Fruit fly (Drosophila melanogaster) whole organism, embryonic: ENCODE results near the gene Cep290.

ENCODE experiments used
- Asciz ChIP-seq: fragments of 200-800 bp; sonication (Bioruptor generic); optimal IDR thresholded peaks from 2 replicates; lab custom pipeline; 2017; ENCODE audit warnings: missing biosample characterization, mild to moderate bottlenecking, missing genetic modification characterization, missing genetic modification reagents
- Atf6 ChIP-seq: fragments of 200-800 bp; sonication (Bioruptor generic); IDR thresholded peaks from 2 replicates; pipeline ENCODE4 v1.3.6; 2022; ENCODE audit warnings: missing biosample characterization, missing genetic modification characterization
- Awh ChIP-seq: fragments of 200-800 bp; sonication (Bioruptor generic); IDR thresholded peaks from 2 replicates; pipeline ENCODE4, ENCODE4 v1.3.6; 2022; ENCODE audit warnings: missing biosample characterization, missing genetic modification characterization
- Bteb2 ChIP-seq: fragments of 200-800 bp; sonication (Bioruptor generic); optimal IDR thresholded peaks from 2 replicates; lab custom pipeline; 2016; ENCODE audit warnings: missing biosample characterization, missing genetic modification characterization
- CG10321 ChIP-seq: fragments of 200-800 bp; sonication (Bioruptor generic); IDR thresholded peaks from 2 replicates; pipeline ENCODE4 v1.3.6; 2022; ENCODE audit warnings: missing biosample characterization, missing genetic modification characterization
- CG10431 ChIP-seq: fragments of 200-800 bp; sonication (Bioruptor generic); optimal IDR thresholded peaks from 3 replicates; lab custom pipeline; 2018; ENCODE audit warnings: missing biosample characterization, mild to moderate bottlenecking, missing genetic modification characterization
- CG10543 ChIP-seq: fragments of 200-800 bp; sonication (Bioruptor generic); optimal IDR thresholded peaks from 3 replicates; lab custom pipeline; 2017; ENCODE audit warnings: missing biosample characterization, mild to moderate bottlenecking, missing genetic modification characterization, moderate library complexity
- CG11247 ChIP-seq: fragments of 200-800 bp; sonication (Bioruptor generic); IDR thresholded peaks from 2 replicates; pipeline ENCODE4 v1.3.6; 2022; ENCODE audit warnings: missing biosample characterization, missing genetic modification characterization
- CG11695 ChIP-seq: fragments of 200-800 bp; sonication (Bioruptor generic); IDR thresholded peaks from 3 replicates; pipeline ENCODE4 v1.3.6; 2022; ENCODE audit warnings: missing biosample characterization, missing genetic modification characterization
- CG11696 ChIP-seq: fragments of 200-800 bp; sonication (Bioruptor generic); IDR thresholded peaks from 2 replicates; pipeline ENCODE4 v1.3.6; 2022; ENCODE audit warnings: missing biosample characterization, missing genetic modification characterization
- CG12391 ChIP-seq: fragments of 200-800 bp; sonication (Bioruptor generic); optimal IDR thresholded peaks from 3 replicates; lab custom pipeline; 2018; ENCODE audit warnings: missing biosample characterization, mild to moderate bottlenecking, missing genetic modification characterization, moderate library complexity
- CG13775 ChIP-seq: fragments of 200-800 bp; sonication (Bioruptor generic); optimal IDR thresholded peaks from 3 replicates; lab custom pipeline; 2017; ENCODE audit warnings: missing biosample characterization, mild to moderate bottlenecking, missing genetic modification characterization
- CG1602 ChIP-seq: fragments of 200-800 bp; sonication (Bioruptor generic); optimal IDR thresholded peaks from 3 replicates; lab custom pipeline; 2016; ENCODE audit warnings: missing biosample characterization, missing genetic modification characterization
- CG17802 ChIP-seq: fragments of 200-800 bp; sonication (Bioruptor generic); optimal IDR thresholded peaks from 2 replicates; lab custom pipeline; 2018; ENCODE audit warnings: missing biosample characterization, mild to moderate bottlenecking, missing genetic modification characterization, moderate library complexity
- CG4404 ChIP-seq: fragments of 200-800 bp; sonication (Bioruptor generic); IDR thresholded peaks from 2 replicates; pipeline ENCODE4 v1.3.6; 2022; ENCODE audit warnings: missing biosample characterization, missing genetic modification characterization
- CG4707 ChIP-seq: fragments of 200-800 bp; sonication (Bioruptor generic); optimal IDR thresholded peaks from 2 replicates; lab custom pipeline; 2018; ENCODE audit warnings: missing biosample characterization, mild to moderate bottlenecking, missing genetic modification characterization, moderate library complexity
- CG4730 ChIP-seq: fragments of 200-800 bp; sonication (Bioruptor generic); IDR thresholded peaks from 2 replicates; pipeline ENCODE4 v1.3.6; 2022; ENCODE audit warnings: missing biosample characterization, missing genetic modification characterization
- CG5180 ChIP-seq: fragments of 200-800 bp; sonication (Bioruptor generic); optimal IDR thresholded peaks from 3 replicates; lab custom pipeline; 2017; ENCODE audit warnings: missing biosample characterization, missing genetic modification characterization, mild to moderate bottlenecking, moderate library complexity, missing genetic modification reagents
- CG6254 ChIP-seq: fragments of 200-800 bp; sonication (Bioruptor generic); optimal IDR thresholded peaks from 3 replicates; lab custom pipeline; 2017; ENCODE audit warnings: mild to moderate bottlenecking, missing biosample characterization, missing genetic modification reagents, missing genetic modification characterization
- CG7987 ChIP-seq: fragments of 200-800 bp; sonication (Bioruptor generic); optimal IDR thresholded peaks from 2 replicates; lab custom pipeline; 2018; ENCODE audit warnings: missing biosample characterization, mild to moderate bottlenecking, missing genetic modification characterization, moderate library complexity
- CG8281 ChIP-seq: fragments of 200-800 bp; sonication (Bioruptor generic); optimal IDR thresholded peaks from 2 replicates; lab custom pipeline; 2018; ENCODE audit warnings: missing biosample characterization, mild to moderate bottlenecking, missing genetic modification characterization, moderate library complexity
- CG8765 ChIP-seq: fragments of 200-800 bp; sonication (Bioruptor generic); IDR thresholded peaks from 2 replicates; pipeline ENCODE4 v1.3.6; 2022; ENCODE audit warnings: missing biosample characterization, missing genetic modification characterization
- Fer1 ChIP-seq: fragments of 200-800 bp; sonication (Bioruptor generic); optimal IDR thresholded peaks from 2 replicates; lab custom pipeline; 2017; ENCODE audit warnings: missing biosample characterization, mild to moderate bottlenecking, missing genetic modification characterization
- HLH54F ChIP-seq: fragments of 200-800 bp; sonication (Bioruptor generic); optimal IDR thresholded peaks from 3 replicates; lab custom pipeline; 2016; ENCODE audit warnings: missing biosample characterization, missing genetic modification characterization
- Hand ChIP-seq: fragments of 200-800 bp; sonication (Bioruptor generic); optimal IDR thresholded peaks from 2 replicates; lab custom pipeline; 2017; ENCODE audit warnings: mild to moderate bottlenecking, missing biosample characterization, missing genetic modification reagents, missing genetic modification characterization
- Hey ChIP-seq: fragments of 200-800 bp; sonication (Bioruptor generic); optimal IDR thresholded peaks from 3 replicates; lab custom pipeline; 2018; ENCODE audit warnings: missing biosample characterization, mild to moderate bottlenecking, missing genetic modification characterization
- Hmr ChIP-seq: fragments of 200-800 bp; sonication (Bioruptor generic); optimal IDR thresholded peaks from 3 replicates; lab custom pipeline; 2017; ENCODE audit warnings: mild to moderate bottlenecking, missing biosample characterization, missing genetic modification reagents, missing genetic modification characterization
- Lpt ChIP-seq: fragments of >200 bp; optimal IDR thresholded peaks from 2 replicates; lab custom pipeline; 2018; ENCODE audit warnings: missing biosample characterization, missing genetic modification characterization
- MBD-R2 ChIP-seq: fragments of 200-800 bp; sonication (Bioruptor generic); IDR thresholded peaks from 2 replicates; pipeline ENCODE4 v1.3.6; 2022; ENCODE audit warnings: missing biosample characterization, missing genetic modification characterization
- Ptx1 ChIP-seq: fragments of 200-800 bp; sonication (Bioruptor generic); IDR thresholded peaks from 2 replicates; pipeline ENCODE4 v1.3.6; 2022; ENCODE audit warnings: missing biosample characterization, missing genetic modification characterization
- Sin3A ChIP-seq: fragments of >200 bp; optimal IDR thresholded peaks from 2 replicates; lab custom pipeline; 2018
- Taf1 ChIP-seq: fragments of 200-800 bp; sonication (Bioruptor generic); IDR thresholded peaks from 2 replicates; pipeline ENCODE4 v1.3.6; 2022; ENCODE audit warnings: missing biosample characterization, missing genetic modification characterization
- ara ChIP-seq: fragments of 200-800 bp; sonication (Bioruptor generic); IDR thresholded peaks from 2 replicates; pipeline ENCODE4 v1.3.6; 2022; ENCODE audit warnings: missing biosample characterization, missing genetic modification characterization
- ase ChIP-seq: fragments of 200-800 bp; sonication (Bioruptor generic); IDR thresholded peaks from 3 replicates; pipeline ENCODE4 v1.3.6; 2022; ENCODE audit warnings: missing biosample characterization, missing genetic modification characterization
- bcd ChIP-seq: fragments of 200-800 bp; sonication (Bioruptor generic); optimal IDR thresholded peaks from 2 replicates; lab custom pipeline; 2017; ENCODE audit warnings: missing biosample characterization, mild to moderate bottlenecking, missing genetic modification characterization
- br ChIP-seq: fragments of >200 bp; optimal IDR thresholded peaks from 2 replicates; lab custom pipeline; 2017
- bsh ChIP-seq, 2 experiments: fragments of 200-800 bp; sonication (Bioruptor generic); optimal IDR thresholded peaks; 2 replicates each; lab custom pipeline; 2017 to 2018; ENCODE audit warnings: mild to moderate bottlenecking in 2 of 2, missing biosample characterization in 2 of 2, missing genetic modification characterization in 2 of 2, moderate library complexity in 1 of 2
- dysf ChIP-seq: fragments of 200-800 bp; sonication (Bioruptor generic); IDR thresholded peaks from 3 replicates; pipeline ENCODE4 v1.3.6; 2022; ENCODE audit warnings: missing biosample characterization, missing genetic modification characterization
- ewg ChIP-seq: fragments of 200-800 bp; sonication (Bioruptor generic); optimal IDR thresholded peaks from 3 replicates; lab custom pipeline; 2017; ENCODE audit warnings: mild to moderate bottlenecking, missing biosample characterization, missing genetic modification reagents, missing genetic modification characterization
- fd3F ChIP-seq: fragments of 200-800 bp; sonication (Bioruptor generic); optimal IDR thresholded peaks from 2 replicates; lab custom pipeline; 2018; ENCODE audit warnings: missing biosample characterization, mild to moderate bottlenecking, missing genetic modification characterization, moderate library complexity
- gt ChIP-seq: fragments of 200-800 bp; sonication (Bioruptor generic); IDR thresholded peaks from 2 replicates; pipeline ENCODE4 v1.3.6; 2022; ENCODE audit warnings: missing biosample characterization, missing genetic modification characterization
- hth ChIP-seq: fragments of >200 bp; optimal IDR thresholded peaks from 2 replicates; lab custom pipeline; 2017; ENCODE audit warnings: inconsistent platforms
- kah ChIP-seq: fragments of 200-800 bp; sonication (Bioruptor generic); optimal IDR thresholded peaks from 2 replicates; lab custom pipeline; 2018; ENCODE audit warnings: missing biosample characterization, mild to moderate bottlenecking, missing genetic modification characterization
- nau ChIP-seq: fragments of 200-800 bp; sonication (Bioruptor generic); optimal IDR thresholded peaks from 3 replicates; lab custom pipeline; 2017; ENCODE audit warnings: missing biosample characterization, mild to moderate bottlenecking, missing genetic modification characterization, missing genetic modification reagents
- pfk ChIP-seq: fragments of 200-800 bp; sonication (Bioruptor generic); optimal IDR thresholded peaks from 2 replicates; lab custom pipeline; 2018; ENCODE audit warnings: missing biosample characterization, mild to moderate bottlenecking, missing genetic modification characterization, moderate library complexity
- sens-2 ChIP-seq: fragments of 200-800 bp; sonication (Bioruptor generic); IDR thresholded peaks from 2 replicates; pipeline ENCODE4 v1.3.6; 2022; ENCODE audit warnings: missing biosample characterization, missing genetic modification characterization
- sim ChIP-seq: fragments of 200-800 bp; sonication (Bioruptor generic); IDR thresholded peaks from 2 replicates; pipeline ENCODE4 v1.3.6; 2022; ENCODE audit warnings: missing biosample characterization, missing genetic modification characterization
- tup ChIP-seq: fragments of 200-800 bp; sonication (Bioruptor generic); optimal IDR thresholded peaks from 2 replicates; lab custom pipeline; 2016; ENCODE audit warnings: missing biosample characterization, mild to moderate bottlenecking, missing genetic modification characterization, moderate library complexity
- wdn ChIP-seq: fragments of 200-800 bp; sonication (Bioruptor generic); IDR thresholded peaks from 2 replicates; pipeline ENCODE4 v1.3.6; 2022; ENCODE audit warnings: missing biosample characterization, missing genetic modification characterization
- yki ChIP-seq: fragments of >200 bp; optimal IDR thresholded peaks from 3 replicates; lab custom pipeline; 2018
- zf30C ChIP-seq: fragments of 200-800 bp; sonication (Bioruptor generic); optimal IDR thresholded peaks from 3 replicates; lab custom pipeline; 2018; ENCODE audit warnings: missing biosample characterization, mild to moderate bottlenecking, missing genetic modification characterization
- zfh2 ChIP-seq: fragments of 200-800 bp; sonication (Bioruptor generic); optimal IDR thresholded peaks from 2 replicates; lab custom pipeline; 2016; ENCODE audit warnings: missing biosample characterization, missing genetic modification characterization

Cep290 gene

dm6 chr3L:821951-822350, 21.8 kb upstream of the Cep290 start (continued):
- TF ChIP-seq CG10431 (GFP tag; lab: Kevin White, UChicago), result peak; percentile 44
- TF ChIP-seq CG1602 (GFP tag; lab: Kevin White, UChicago), result peak; percentile 17
- TF ChIP-seq HLH54F, result peak; percentile 17
- peak; percentile 76 for TF ChIP-seq kah (GFP tag; lab: Kevin White, UChicago)
- TF ChIP-seq CG4404 (GFP tag; lab: Robert Waterston, UW), result peak; percentile 54
- TF ChIP-seq dysf (GFP tag; lab: Robert Waterston, UW), result peak; percentile 84
- TF ChIP-seq CG12391 (tag; lab: Kevin White, UChicago), result peak; percentile 76
- no peak for TF ChIP-seq pfk (GFP tag; lab: Kevin White, UChicago)
- peak; percentile 42; the same call in 1 of the 2 replicates for TF ChIP-seq MBD-R2 (GFP tag; lab: Robert Waterston, UW)
- peak; percentile 77 for TF ChIP-seq Ptx1 (GFP tag; lab: Robert Waterston, UW)
- peak; percentile 65; the same call in 2 of the 3 replicates for TF ChIP-seq ase (GFP tag; lab: Robert Waterston, UW)
- peak; percentile 87 for TF ChIP-seq Awh (GFP tag; lab: Robert Waterston, UW)
- peak; percentile 79 for TF ChIP-seq Fer1 (GFP tag; lab: Kevin White, UChicago)
- peak; percentile 2 for TF ChIP-seq CG13775
- TF ChIP-seq CG4730 (GFP tag; lab: Robert Waterston, UW), result peak; percentile 73
- TF ChIP-seq Atf6 (GFP tag; lab: Robert Waterston, UW), result peak; percentile 43; the same call in 1 of the 2 replicates
- TF ChIP-seq CG11695 (GFP tag; lab: Robert Waterston, UW), result peak; percentile 66; the same call in 2 of the 3 replicates
- TF ChIP-seq CG11247 (GFP tag; lab: Robert Waterston, UW), result peak; percentile 38; the same call in 1 of the 2 replicates
- peak; percentile 16 for TF ChIP-seq Bteb2 (GFP tag; lab: Kevin White, UChicago)
- TF ChIP-seq CG10321 (GFP tag; lab: Robert Waterston, UW), result 0 out of 2 replicates have a peak, but pooled peaks have one; percentile 16
- TF ChIP-seq Asciz (GFP tag; lab: Kevin White, UChicago), result peak; percentile 71
- TF ChIP-seq sens-2 (GFP tag; lab: Robert Waterston, UW), result 0 out of 2 replicates have a peak, but pooled peaks have one; percentile 35
- TF ChIP-seq yki (lab: Kevin White, UChicago), result no peak
- peak; percentile 28; the same call in 1 of the 2 replicates for TF ChIP-seq wdn
- no peak for TF ChIP-seq hth
- peak; percentile 50; the same call in 1 of the 2 replicates for TF ChIP-seq gt (GFP tag; lab: Robert Waterston, UW)
- TF ChIP-seq Hey (tag; lab: Kevin White, UChicago), result no peak
- TF ChIP-seq Hand, result no peak
- peak; percentile 22 to 78 for TF ChIP-seq bsh (GFP tag; optimal IDR thresholded peaks at IDR 0.05; lab: Kevin White, UChicago)
- peak; percentile 66 for TF ChIP-seq zf30C (GFP tag; lab: Kevin White, UChicago)
- TF ChIP-seq ara (GFP tag; lab: Robert Waterston, UW), result peak; percentile 86
- TF ChIP-seq fd3F (GFP tag; lab: Kevin White, UChicago), result peak; percentile 10
- peak; percentile 46 for TF ChIP-seq ewg (GFP tag; lab: Kevin White, UChicago)
- TF ChIP-seq tup (GFP tag; lab: Kevin White, UChicago), result no peak
- TF ChIP-seq nau (GFP tag; lab: Kevin White, UChicago), result peak; percentile 76
- peak; percentile 77 for TF ChIP-seq CG5180
- peak; percentile 61 for TF ChIP-seq bcd
- no peak for TF ChIP-seq Taf1
- TF ChIP-seq zfh2, result no peak
- peak; percentile 100 for TF ChIP-seq CG8281 (tag; lab: Kevin White, UChicago)
- peak; percentile 77 for TF ChIP-seq CG6254
- TF ChIP-seq sim (GFP tag; lab: Robert Waterston, UW), result peak; percentile 67
- TF ChIP-seq Sin3A, result no peak
- peak; percentile 35 for TF ChIP-seq CG17802 (tag; lab: Kevin White, UChicago)
- TF ChIP-seq Lpt (GFP tag; lab: Kevin White, UChicago), result no peak
- peak; percentile 54 for TF ChIP-seq Hmr (GFP tag; lab: Kevin White, UChicago)
- peak; percentile 15; the same call in 1 of the 2 replicates for TF ChIP-seq CG8765 (GFP tag; lab: Robert Waterston, UW)
- TF ChIP-seq CG7987 (GFP tag; lab: Kevin White, UChicago), result peak; percentile 50
- peak; percentile 68 for TF ChIP-seq CG11696
- no peak for TF ChIP-seq br (lab: Kevin White, UChicago)
- TF ChIP-seq CG10543 (GFP tag; lab: Kevin White, UChicago), result no peak
- peak; percentile 56 for TF ChIP-seq CG4707 (GFP tag; lab: Kevin White, UChicago)
